Worm (Caenorhabditis elegans): ENCODE results near the gene F23A7.8.
A peak's percentile ranks its signal among the peaks of the same experiment; 100 is the strongest.

The F23A7.8 gene

DNA sequence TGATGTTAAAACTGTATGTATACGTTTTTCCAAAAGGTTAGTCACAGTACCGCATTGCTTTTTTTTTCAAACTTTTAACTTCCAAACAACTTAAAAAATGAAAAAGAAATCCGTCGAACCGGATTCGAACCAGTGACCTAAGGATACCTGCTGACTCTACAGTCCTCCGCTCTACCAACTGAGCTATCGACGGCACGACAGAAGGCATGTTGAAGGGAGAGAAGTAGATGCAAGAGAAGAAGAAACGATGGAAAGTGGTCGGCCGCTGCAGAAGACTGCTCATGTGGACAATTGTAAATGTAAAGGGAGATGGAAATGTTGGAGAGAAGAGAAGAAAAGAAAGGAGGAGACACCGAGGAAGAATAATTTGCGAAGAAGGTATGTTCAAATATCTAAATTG, 3.5 kb upstream of the F23A7.8 start:
- TF ChIP-seq K09A11.1 (tag; optimal IDR thresholded peaks at IDR 0.05; ENCODE audit: insufficient read depth) = peak; percentile 78
- TF ChIP-seq ceh-18 (tag; optimal IDR thresholded peaks at IDR 0.05) = peak; percentile 84
- peak; percentile 80 for TF ChIP-seq tbx-2 (tag; optimal IDR thresholded peaks at IDR 0.05)
- peak; percentile 67 for TF ChIP-seq madf-2 (tag; optimal IDR thresholded peaks at IDR 0.05)
- peak; percentile 61 for TF ChIP-seq hlh-15 (tag; optimal IDR thresholded peaks at IDR 0.05)
- TF ChIP-seq C08G9.2 (tag; optimal IDR thresholded peaks at IDR 0.05) = peak; percentile 84
- no peak for TF ChIP-seq nhr-11 (tag; optimal IDR thresholded peaks at IDR 0.05)
- peak; percentile 54 for TF ChIP-seq hlh-8 (tag; optimal IDR thresholded peaks at IDR 0.05)
- peak; percentile 65 for TF ChIP-seq lin-11 (tag; optimal IDR thresholded peaks at IDR 0.05)
- TF ChIP-seq unc-55 (GFP tag; optimal IDR thresholded peaks at IDR 0.05) = peak; percentile 52
- TF ChIP-seq pros-1 (tag; optimal IDR thresholded peaks at IDR 0.05) = no peak
- peak; percentile 88 for TF ChIP-seq unc-3 (GFP tag; conservative IDR thresholded peaks at IDR 0.05)
- TF ChIP-seq unc-3 (tag; optimal IDR thresholded peaks at IDR 0.05) = peak; percentile 14
- TF ChIP-seq ceh-14 (tag; optimal IDR thresholded peaks at IDR 0.05) = peak; percentile 61
- TF ChIP-seq ceh-45 (GFP tag; IDR thresholded peaks at IDR 0.05) = peak; percentile 80
- peak; percentile 72 for TF ChIP-seq syd-9 (tag; optimal IDR thresholded peaks at IDR 0.05)
- TF ChIP-seq rnt-1 (tag; optimal IDR thresholded peaks at IDR 0.05) = peak; percentile 65
- TF ChIP-seq gmeb-2 (tag; optimal IDR thresholded peaks at IDR 0.05) = peak; percentile 85
- TF ChIP-seq ceh-31 (tag; optimal IDR thresholded peaks at IDR 0.05) = peak; percentile 81
- TF ChIP-seq ahr-1 (tag; optimal IDR thresholded peaks at IDR 0.05) = peak; percentile 46
- peak; percentile 18 for TF ChIP-seq pax-1 (tag; optimal IDR thresholded peaks at IDR 0.05)
- peak; percentile 79 for TF ChIP-seq Y22D7AL.16 (tag; optimal IDR thresholded peaks at IDR 0.05)
- peak; percentile 52 for TF ChIP-seq npax-4 (tag; optimal IDR thresholded peaks at IDR 0.05)
- peak; percentile 80 for TF ChIP-seq unc-86 (tag; optimal IDR thresholded peaks at IDR 0.05)
- peak; percentile 82 for TF ChIP-seq pat-9 (tag; optimal IDR thresholded peaks at IDR 0.05)
- no peak for TF ChIP-seq mec-3 (tag; optimal IDR thresholded peaks at IDR 0.05; ENCODE audit: borderline replicate concordance)
- TF ChIP-seq ceh-48 (tag; optimal IDR thresholded peaks at IDR 0.05) = peak; percentile 68
- peak; percentile 82 for TF ChIP-seq T23F11.4 (GFP tag; optimal IDR thresholded peaks at IDR 0.05)
- peak; percentile 45 for TF ChIP-seq unc-42 (tag; optimal IDR thresholded peaks at IDR 0.05)
- peak; percentile 83 for TF ChIP-seq nfya-1 (tag; optimal IDR thresholded peaks at IDR 0.05)
- peak; percentile 77 for TF ChIP-seq C38D4.7 (GFP tag; optimal IDR thresholded peaks at IDR 0.05)
- TF ChIP-seq dmd-4 (tag; optimal IDR thresholded peaks at IDR 0.05; ENCODE audit: borderline replicate concordance) = peak; percentile 74
- TF ChIP-seq ceh-19 (GFP tag; optimal IDR thresholded peaks at IDR 0.05) = peak; percentile 89
- TF ChIP-seq che-1 (tag; optimal IDR thresholded peaks at IDR 0.05) = peak; percentile 82
- peak; percentile 86 for TF ChIP-seq ceh-6 (GFP tag; optimal IDR thresholded peaks at IDR 0.05)
- peak; percentile 20 for TF ChIP-seq pag-3 (tag; optimal IDR thresholded peaks at IDR 0.05; ENCODE audit: borderline replicate concordance)
- peak; percentile 49 for TF ChIP-seq tbx-7 (tag; optimal IDR thresholded peaks at IDR 0.05)
- TF ChIP-seq ama-1 (optimal IDR thresholded peaks at IDR 0.05) = no peak
- TF ChIP-seq ceh-30 (tag; optimal IDR thresholded peaks at IDR 0.05) = peak; percentile 87
- TF ChIP-seq dve-1 (tag; optimal IDR thresholded peaks at IDR 0.05) = peak; percentile 84
- TF ChIP-seq sdc-2 (tag; optimal IDR thresholded peaks at IDR 0.05) = peak; percentile 98
- peak; percentile 86 for TF ChIP-seq ref-2 (tag; optimal IDR thresholded peaks at IDR 0.05)
- TF ChIP-seq fax-1 (tag; optimal IDR thresholded peaks at IDR 0.05) = peak; percentile 77
- peak; percentile 83 for TF ChIP-seq sox-4 (tag; optimal IDR thresholded peaks at IDR 0.05)
- TF ChIP-seq elt-4 (tag; optimal IDR thresholded peaks at IDR 0.05) = no peak
- TF ChIP-seq ets-4 (tag; optimal IDR thresholded peaks at IDR 0.05) = peak; percentile 13
- TF ChIP-seq pha-4 (tag; optimal IDR thresholded peaks at IDR 0.05) = no peak
- TF ChIP-seq ttx-3 (tag; optimal IDR thresholded peaks at IDR 0.05) = peak; percentile 65
- TF ChIP-seq nhr-232 (tag; optimal IDR thresholded peaks at IDR 0.05) = peak; percentile 75
- peak; percentile 72 for TF ChIP-seq ceh-2 (tag; optimal IDR thresholded peaks at IDR 0.05)
- peak; percentile 48 for TF ChIP-seq ceh-24 (tag; optimal IDR thresholded peaks at IDR 0.05)
- TF ChIP-seq fkh-6 (tag; optimal IDR thresholded peaks at IDR 0.05) = peak; percentile 71
- peak; percentile 48 for TF ChIP-seq eyg-1 (tag; optimal IDR thresholded peaks at IDR 0.05)
- peak; percentile 92 for TF ChIP-seq elt-2 (tag; optimal IDR thresholded peaks at IDR 0.05)

Measured in whole organism, late embryonic.